Worm (Caenorhabditis elegans): ENCODE results near the gene F07C3.2.

DNA sequence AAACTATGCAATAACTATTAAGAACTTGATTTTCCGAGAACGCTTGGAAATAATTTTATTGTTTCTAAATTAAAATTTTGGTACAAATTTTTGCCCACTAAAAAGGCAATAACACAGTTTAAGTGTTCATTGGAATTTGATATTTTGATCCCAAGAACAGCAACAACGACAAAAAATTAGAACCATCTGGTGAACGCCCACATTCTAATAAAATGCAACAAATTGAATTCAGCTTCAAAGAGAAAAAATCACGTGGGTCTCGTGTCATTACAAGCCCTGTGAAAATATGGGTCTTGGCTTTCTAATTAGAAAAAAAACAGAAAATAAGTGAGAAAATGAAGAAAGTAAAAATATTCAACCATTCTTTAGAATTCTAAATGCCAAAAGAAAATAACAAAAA, 45.9 kb downstream of the F07C3.2 start:
- TF ChIP-seq lsy-2 (tag; optimal IDR thresholded peaks at IDR 0.05) (no peak), lin-32 (GFP tag; optimal IDR thresholded peaks at IDR 0.05) (no peak), bed-3 (GFP tag; optimal IDR thresholded peaks at IDR 0.05) (no peak), elt-1 (tag; optimal IDR thresholded peaks at IDR 0.05; ENCODE audit: borderline replicate concordance, insufficient read depth) (no peak), nhr-12 (tag; optimal IDR thresholded peaks at IDR 0.05) (no peak), lin-13 (tag; optimal IDR thresholded peaks at IDR 0.05) (no peak), nhr-28 (tag; optimal IDR thresholded peaks at IDR 0.05) (no peak)
